Worm (Caenorhabditis elegans): ENCODE measurements around the gene C54H2.4.

- TF ChIP-seq skn-1 (tag; optimal IDR thresholded peaks at IDR 0.05) (no peak), pqm-1 (tag; optimal IDR thresholded peaks at IDR 0.05) (no peak)
Measured at ce11 chrX:5790915-5791314, 20.4 kb upstream of the C54H2.4 start, which contains the start of gene twnk-1.

All from whole organism, L3 larva.